Worm (Caenorhabditis elegans): ENCODE results near the gene zhit-2.

zhit-2 gene

ce11 chrIII:4232811-4233269 is 11.3 kb downstream of the zhit-2 start, which contains the start of gene nhr-20:
Gene nhr-20, minus strand, starts transcription at chrIII:4233219.
- TF ChIP-seq W03F9.2 (tag; optimal IDR thresholded peaks at IDR 0.05) (no peak), him-1 (tag; optimal IDR thresholded peaks at IDR 0.05) (no peak), dao-5 (tag; optimal IDR thresholded peaks at IDR 0.05) (no peak)

ce11 chrIII:4231372-4231771 is 12.8 kb downstream of the zhit-2 start:
- TF ChIP-seq dao-5 (tag; optimal IDR thresholded peaks at IDR 0.05): no peak
- TF ChIP-seq W03F9.2 (tag; optimal IDR thresholded peaks at IDR 0.05): no peak
- TF ChIP-seq him-1 (tag; optimal IDR thresholded peaks at IDR 0.05): no peak

ce11 chrIII:4230092-4230491 is 14.1 kb downstream of the zhit-2 start:
- TF ChIP-seq dao-5 (tag; optimal IDR thresholded peaks at IDR 0.05): no peak
- TF ChIP-seq W03F9.2 (tag; optimal IDR thresholded peaks at IDR 0.05): no peak
- no peak for TF ChIP-seq him-1 (tag; optimal IDR thresholded peaks at IDR 0.05)

- no peak for TF ChIP-seq dao-5 (tag; optimal IDR thresholded peaks at IDR 0.05)
- TF ChIP-seq W03F9.2 (tag; optimal IDR thresholded peaks at IDR 0.05): no peak
- no peak for TF ChIP-seq him-1 (tag; optimal IDR thresholded peaks at IDR 0.05)
These were observed 15.3 kb downstream of the zhit-2 start, which contains the start of gene F43C1.5 for ce11 chrIII:4228841-4229240. Gene F43C1.5, plus strand, starts transcription at chrIII:4229141.

ce11 chrIII:4228008-4228407 is 16.2 kb downstream of the zhit-2 start, which contains the start of gene mpk-1:
Gene mpk-1, minus strand, starts transcription at chrIII:4228108.
- TF ChIP-seq him-1 (tag; optimal IDR thresholded peaks at IDR 0.05) (no peak), dao-5 (tag; optimal IDR thresholded peaks at IDR 0.05) (no peak), W03F9.2 (tag; optimal IDR thresholded peaks at IDR 0.05) (no peak)

ce11 chrIII:4227363-4227762 is 16.8 kb downstream of the zhit-2 start:
- TF ChIP-seq him-1 (tag; optimal IDR thresholded peaks at IDR 0.05) (no peak), dao-5 (tag; optimal IDR thresholded peaks at IDR 0.05) (no peak), W03F9.2 (tag; optimal IDR thresholded peaks at IDR 0.05) (no peak)

- TF ChIP-seq dao-5 (tag; optimal IDR thresholded peaks at IDR 0.05): no peak
- TF ChIP-seq W03F9.2 (tag; optimal IDR thresholded peaks at IDR 0.05): no peak
- TF ChIP-seq him-1 (tag; optimal IDR thresholded peaks at IDR 0.05): no peak
These were observed 19.5 kb downstream of the zhit-2 start for ce11 chrIII:4224722-4225121.

DNA sequence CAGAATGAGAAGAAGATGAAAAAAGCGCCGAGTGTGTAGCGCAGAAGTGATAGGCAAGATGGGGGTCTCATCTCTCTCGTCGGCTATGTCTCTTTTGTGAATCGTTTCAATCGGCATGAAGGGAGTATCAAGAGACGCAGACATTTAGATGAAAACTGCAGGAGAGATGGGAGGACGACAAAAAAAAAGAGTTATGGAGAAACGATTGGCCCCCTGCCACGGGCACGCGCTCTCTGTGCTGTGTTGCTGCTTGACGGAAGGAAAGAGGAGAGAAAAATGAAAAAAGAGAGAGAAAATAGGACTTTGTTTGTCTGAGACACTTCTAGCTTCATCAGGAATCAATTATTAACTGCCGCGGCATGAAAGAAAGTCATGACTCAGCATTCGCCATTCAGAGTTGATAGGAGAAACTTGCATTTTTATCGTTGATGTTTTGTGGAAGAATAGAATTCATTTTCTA is 20.5 kb downstream of the zhit-2 start:
- peak; percentile 41 for TF ChIP-seq W03F9.2 (tag; optimal IDR thresholded peaks at IDR 0.05)
- TF ChIP-seq dao-5 (tag; optimal IDR thresholded peaks at IDR 0.05): no peak
- peak; percentile 71 for TF ChIP-seq him-1 (tag; optimal IDR thresholded peaks at IDR 0.05)

DNA sequence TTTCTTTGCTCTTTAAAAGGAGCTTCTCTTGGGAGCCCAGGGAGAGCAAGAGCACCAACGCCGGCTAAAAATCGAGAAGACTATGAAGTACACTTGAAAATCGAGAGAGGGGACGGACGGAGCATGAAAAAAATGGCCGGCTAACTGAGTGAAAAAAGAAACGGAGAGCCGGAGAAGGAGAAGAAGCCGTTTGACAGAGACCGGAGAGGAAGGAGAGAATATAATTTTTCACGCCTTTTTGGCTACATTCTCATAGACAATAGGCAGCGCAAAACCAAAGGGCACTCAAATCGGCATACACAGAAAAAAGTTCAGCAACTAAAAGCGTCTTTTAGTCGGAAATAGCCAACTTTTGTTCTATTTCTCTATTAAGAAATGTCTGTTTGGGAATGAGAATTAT is 22.7 kb downstream of the zhit-2 start:
- no peak for TF ChIP-seq him-1 (tag; optimal IDR thresholded peaks at IDR 0.05)
- no peak for TF ChIP-seq W03F9.2 (tag; optimal IDR thresholded peaks at IDR 0.05)
- TF ChIP-seq dao-5 (tag; optimal IDR thresholded peaks at IDR 0.05): no peak

- no peak for TF ChIP-seq dao-5 (tag; optimal IDR thresholded peaks at IDR 0.05)
- TF ChIP-seq W03F9.2 (tag; optimal IDR thresholded peaks at IDR 0.05): no peak
- TF ChIP-seq him-1 (tag; optimal IDR thresholded peaks at IDR 0.05): no peak
These were observed 23.3 kb downstream of the zhit-2 start for ce11 chrIII:4220864-4221263.

DNA sequence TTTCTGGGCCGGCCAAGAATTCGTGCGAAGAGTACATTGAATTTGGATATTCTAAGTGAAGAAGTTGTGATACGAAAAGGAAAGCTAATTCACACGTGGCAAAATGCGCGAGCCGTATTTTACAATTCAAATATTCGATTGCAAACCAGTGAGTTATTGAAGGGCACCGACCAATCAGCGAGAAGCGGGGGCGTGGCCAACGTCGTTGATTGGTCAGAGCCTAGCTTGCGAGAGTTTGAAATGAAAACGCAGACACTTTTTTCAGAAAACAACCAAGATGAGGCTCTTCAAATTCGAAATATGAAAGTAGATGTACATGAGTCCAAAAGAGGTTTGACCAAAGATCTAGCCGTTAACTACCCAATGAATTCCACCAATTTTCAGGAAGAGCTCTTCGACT is 33.5 kb downstream of the zhit-2 start:
- TF ChIP-seq W03F9.2 (tag; optimal IDR thresholded peaks at IDR 0.05) (no peak), dao-5 (tag; optimal IDR thresholded peaks at IDR 0.05) (no peak), him-1 (tag; optimal IDR thresholded peaks at IDR 0.05) (no peak)

ce11 chrIII:4209188-4209587 is 35.0 kb downstream of the zhit-2 start, which contains the start of gene phlp-2:
Gene phlp-2, plus strand, starts transcription at chrIII:4209488.
- no peak for TF ChIP-seq him-1 (tag; optimal IDR thresholded peaks at IDR 0.05)

DNA sequence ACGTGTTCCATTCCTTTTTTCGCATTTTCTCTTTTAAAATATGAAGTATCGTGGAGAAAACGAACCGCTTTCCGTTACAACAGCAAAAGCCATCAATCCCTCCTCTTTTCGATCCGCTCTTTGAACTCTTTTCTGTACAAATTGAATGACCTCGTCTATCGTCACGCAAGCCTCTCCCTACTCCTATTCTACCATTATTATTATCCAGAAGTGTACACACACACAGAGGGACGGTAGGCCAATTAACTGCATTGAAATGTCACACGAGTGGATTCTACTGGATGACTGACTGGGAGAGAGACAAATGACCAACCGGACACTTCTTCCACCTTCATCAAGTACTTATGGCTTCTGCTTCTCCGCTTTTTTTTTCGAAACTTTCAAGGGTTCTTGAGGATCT is 36.0 kb downstream of the zhit-2 start:
- TF ChIP-seq dao-5 (tag; optimal IDR thresholded peaks at IDR 0.05) (no peak), him-1 (tag; optimal IDR thresholded peaks at IDR 0.05) (no peak)

DNA sequence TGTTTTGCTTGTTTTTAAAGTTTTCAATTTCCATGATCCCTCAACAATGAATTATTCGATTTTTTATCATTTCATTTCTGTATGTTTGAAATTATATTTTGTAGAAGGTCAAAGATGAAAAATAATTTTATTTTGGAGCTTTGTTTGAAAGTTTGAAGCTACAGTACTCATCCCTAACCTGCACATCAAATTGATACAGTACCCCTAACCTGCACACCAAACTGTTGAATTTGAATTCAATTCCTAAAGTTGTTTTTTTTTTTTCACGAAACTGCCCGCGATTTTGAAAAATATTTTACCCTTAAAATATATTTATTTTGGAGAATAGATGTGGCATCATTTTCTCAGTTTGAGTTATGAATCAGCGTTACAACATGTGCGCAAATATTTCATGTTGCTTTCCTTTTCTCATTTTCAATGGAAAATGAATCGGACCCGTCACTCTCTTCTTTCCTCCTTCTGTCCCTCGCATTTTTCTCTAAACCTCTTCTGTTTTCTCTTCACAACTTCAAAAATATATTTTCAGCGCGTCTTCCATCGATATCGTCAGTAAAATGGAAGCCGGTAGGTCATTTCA is 38.3 kb downstream of the zhit-2 start, which contains the start of gene R74.8:
R74.8 (plus strand) TSS at position 527 of the 577 bp plus-strand sequence.
- TF ChIP-seq dao-5 (tag; optimal IDR thresholded peaks at IDR 0.05): no peak
- TF ChIP-seq W03F9.2 (tag; optimal IDR thresholded peaks at IDR 0.05): peak; percentile 36
- no peak for TF ChIP-seq him-1 (tag; optimal IDR thresholded peaks at IDR 0.05)

DNA sequence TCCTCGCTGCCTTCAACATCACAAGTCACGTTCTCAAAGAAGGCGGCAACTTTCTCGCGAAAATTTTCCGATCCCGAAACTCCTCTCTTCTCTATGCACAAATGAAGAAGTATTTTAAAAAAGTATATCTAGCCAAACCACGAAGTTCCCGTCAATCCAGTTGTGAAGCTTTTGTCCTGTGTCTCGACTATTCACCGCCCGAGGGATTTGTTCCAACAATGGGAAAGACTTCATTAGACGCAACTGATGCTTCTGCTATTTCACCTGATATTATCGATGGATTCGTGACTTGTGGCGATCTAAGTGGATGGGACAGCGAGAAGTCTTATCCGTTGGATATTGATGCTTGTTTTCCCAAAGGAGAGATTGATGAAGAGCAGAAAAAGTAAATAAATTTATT is 39.2 kb downstream of the zhit-2 start:
- TF ChIP-seq dao-5 (tag; optimal IDR thresholded peaks at IDR 0.05): no peak
- TF ChIP-seq W03F9.2 (tag; optimal IDR thresholded peaks at IDR 0.05): no peak
- no peak for TF ChIP-seq him-1 (tag; optimal IDR thresholded peaks at IDR 0.05)

Data from whole organism, L4/young adult.